Fruit fly (Drosophila melanogaster) whole organism, prepupa: ENCODE measurements around the gene CG5126.

ENCODE experiments used
- CG11902 ChIP-seq: fragments of 200-800 bp; sonication (Bioruptor generic); optimal IDR thresholded peaks from 3 replicates; lab custom pipeline; 2016; ENCODE audit warnings: missing biosample characterization, missing genetic modification characterization
- Hr39 ChIP-seq: fragments of 200-800 bp; sonication (Bioruptor generic); optimal IDR thresholded peaks from 2 replicates; lab custom pipeline; 2016; ENCODE audit warnings: missing biosample characterization, missing genetic modification characterization
- OdsH ChIP-seq: fragments of 200-800 bp; sonication (Bioruptor generic); optimal IDR thresholded peaks from 3 replicates; lab custom pipeline; 2016; ENCODE audit warnings: missing biosample characterization, missing genetic modification characterization

- peak; percentile 40 for TF ChIP-seq CG11902 (GFP tag; lab: Kevin White, UChicago)
- peak; percentile 63 for TF ChIP-seq Hr39 (GFP tag; lab: Kevin White, UChicago)
- TF ChIP-seq OdsH: no peak
These were observed 13.9 kb downstream of the CG5126 start, which contains the start of the genes CG31922 and Plap for dm6 chr2L:1169867-1170415.
